Fruit fly (Drosophila melanogaster) whole organism, embryonic: ENCODE data around the gene Polr3A.

Experiments used
- Abd-B ChIP-seq: fragments of 200-800 bp; sonication (Bioruptor generic); optimal IDR thresholded peaks from 2 replicates; lab custom pipeline; 2018; ENCODE audit warnings: missing biosample characterization, mild to moderate bottlenecking, missing genetic modification characterization, moderate library complexity
- B-H1 ChIP-seq: fragments of 200-800 bp; sonication (Bioruptor generic); IDR thresholded peaks from 3 replicates; pipeline ENCODE4 v1.3.6; 2022; ENCODE audit warnings: missing biosample characterization, missing genetic modification characterization
- Bgb ChIP-seq: fragments of 200-800 bp; sonication (Bioruptor generic); IDR thresholded peaks from 2 replicates; pipeline ENCODE4 v1.3.6; 2022; ENCODE audit warnings: missing biosample characterization, missing genetic modification characterization; ENCODE audit not compliant: partially characterized antibody
- CG11247 ChIP-seq: fragments of 200-800 bp; sonication (Bioruptor generic); IDR thresholded peaks from 2 replicates; pipeline ENCODE4 v1.3.6; 2022; ENCODE audit warnings: missing biosample characterization, missing genetic modification characterization
- CG11398 ChIP-seq: fragments of 200-800 bp; sonication (Bioruptor generic); optimal IDR thresholded peaks from 2 replicates; lab custom pipeline; 2016; ENCODE audit warnings: missing biosample characterization, missing genetic modification characterization
- CG11560 ChIP-seq: fragments of 200-800 bp; sonication (Bioruptor generic); IDR thresholded peaks from 3 replicates; pipeline ENCODE4 v1.3.6; 2022; ENCODE audit warnings: missing biosample characterization, missing genetic modification characterization
- CG12155 ChIP-seq: fragments of 200-800 bp; sonication (Bioruptor generic); optimal IDR thresholded peaks from 3 replicates; lab custom pipeline; 2016; ENCODE audit warnings: missing biosample characterization, missing genetic modification characterization
- CG1233 ChIP-seq: fragments of 200-800 bp; sonication (Bioruptor generic); optimal IDR thresholded peaks from 4 replicates; lab custom pipeline; 2018; ENCODE audit warnings: missing biosample characterization, mild to moderate bottlenecking, missing genetic modification characterization
- CG12744 ChIP-seq: fragments of 200-800 bp; sonication (Bioruptor generic); optimal IDR thresholded peaks from 2 replicates; lab custom pipeline; 2016; ENCODE audit warnings: missing biosample characterization, missing genetic modification characterization
- CG13424 ChIP-seq: fragments of 200-800 bp; sonication (Bioruptor generic); optimal IDR thresholded peaks from 2 replicates; lab custom pipeline; 2019; ENCODE audit warnings: missing biosample characterization, mild to moderate bottlenecking, missing genetic modification characterization, moderate library complexity
- CG15479 ChIP-seq: fragments of 200-800 bp; sonication (Bioruptor generic); optimal IDR thresholded peaks from 3 replicates; lab custom pipeline; 2019; ENCODE audit warnings: missing biosample characterization, mild to moderate bottlenecking, missing genetic modification characterization, moderate library complexity
- CG17361 ChIP-seq: fragments of 200-800 bp; sonication (Bioruptor generic); IDR thresholded peaks from 3 replicates; pipeline ENCODE4 v1.3.6; 2022; ENCODE audit warnings: missing biosample characterization, missing genetic modification characterization
- CG18764 ChIP-seq: fragments of 200-800 bp; sonication (Bioruptor generic); optimal IDR thresholded peaks from 3 replicates; lab custom pipeline; 2016; ENCODE audit warnings: missing biosample characterization, missing genetic modification characterization
- CG30403 ChIP-seq: fragments of 200-800 bp; sonication (Bioruptor generic); optimal IDR thresholded peaks from 3 replicates; lab custom pipeline; 2016; ENCODE audit warnings: missing biosample characterization, missing genetic modification characterization
- CG30431 ChIP-seq: fragments of 200-800 bp; sonication (Bioruptor generic); optimal IDR thresholded peaks from 2 replicates; lab custom pipeline; 2017; ENCODE audit warnings: missing biosample characterization, missing genetic modification characterization
- CG31224 ChIP-seq: fragments of 200-800 bp; sonication (Bioruptor generic); IDR thresholded peaks from 2 replicates; pipeline ENCODE4 v1.3.6; 2022; ENCODE audit warnings: missing biosample characterization, missing genetic modification characterization
- CG34224 ChIP-seq: fragments of 200-800 bp; sonication (Bioruptor generic); IDR thresholded peaks from 3 replicates; pipeline ENCODE4 v1.3.6; 2022; ENCODE audit warnings: missing biosample characterization, missing genetic modification characterization; ENCODE audit not compliant: partially characterized antibody
- CG4820 ChIP-seq: fragments of 200-800 bp; sonication (Bioruptor generic); optimal IDR thresholded peaks from 3 replicates; lab custom pipeline; 2016; ENCODE audit warnings: missing biosample characterization, missing genetic modification characterization
- CG6791 ChIP-seq: fragments of 200-800 bp; sonication (Bioruptor generic); IDR thresholded peaks from 3 replicates; pipeline ENCODE4 v1.3.6; 2022; ENCODE audit warnings: missing biosample characterization, missing genetic modification characterization; ENCODE audit not compliant: partially characterized antibody
- CG8924 ChIP-seq: fragments of 200-800 bp; optimal IDR thresholded peaks from 3 replicates; lab custom pipeline; 2019; ENCODE audit warnings: missing biosample characterization, mild to moderate bottlenecking, missing genetic modification characterization, moderate library complexity
- CG9609 ChIP-seq: fragments of 200-800 bp; sonication (Bioruptor generic); optimal IDR thresholded peaks from 3 replicates; lab custom pipeline; 2016; ENCODE audit warnings: missing biosample characterization, missing genetic modification characterization
- CrebB ChIP-seq: fragments of 200-800 bp; sonication (Bioruptor generic); optimal IDR thresholded peaks from 3 replicates; lab custom pipeline; 2018; ENCODE audit warnings: missing biosample characterization, mild to moderate bottlenecking, missing genetic modification characterization
- D ChIP-seq, 2 experiments: fragments of 200-800 bp in 1 of 2; fragments of >200 bp in 1 of 2; sonication (Bioruptor generic) in 1 of 2; optimal IDR thresholded peaks; 2 replicates in 1 of 2; 3 replicates in 1 of 2; lab custom pipeline; 2017; ENCODE audit warnings: mild to moderate bottlenecking in 1 of 2, missing biosample characterization in 1 of 2, missing genetic modification characterization in 1 of 2, missing genetic modification reagents in 1 of 2
- Ets65A ChIP-seq: fragments of 200-800 bp; sonication (Bioruptor generic); peaks from one replicate; lab custom pipeline; 2016; ENCODE audit warnings: missing biosample characterization, missing genetic modification characterization
- Gug ChIP-seq: fragments of 200-800 bp; sonication (Bioruptor generic); IDR thresholded peaks from 4 replicates; pipeline ENCODE4 v1.3.6; 2022; ENCODE audit warnings: missing biosample characterization, missing genetic modification characterization
- HLH54F ChIP-seq: fragments of 200-800 bp; sonication (Bioruptor generic); optimal IDR thresholded peaks from 3 replicates; lab custom pipeline; 2016; ENCODE audit warnings: missing biosample characterization, missing genetic modification characterization
- Hsf ChIP-seq: fragments of 200-800 bp; sonication (Bioruptor generic); optimal IDR thresholded peaks from 3 replicates; lab custom pipeline; 2016; ENCODE audit warnings: missing biosample characterization, missing genetic modification characterization
- Jarid2 ChIP-seq: fragments of 200-800 bp; sonication (Bioruptor generic); optimal IDR thresholded peaks from 3 replicates; lab custom pipeline; 2017; ENCODE audit warnings: mild to moderate bottlenecking, missing biosample characterization, missing genetic modification reagents, missing genetic modification characterization
- Optix ChIP-seq: fragments of 200-800 bp; sonication (Bioruptor generic); IDR thresholded peaks from 3 replicates; pipeline ENCODE4 v1.3.6; 2022; ENCODE audit warnings: missing biosample characterization, missing genetic modification characterization
- Rfx ChIP-seq: fragments of 200-800 bp; sonication (Bioruptor generic); IDR thresholded peaks from 2 replicates; pipeline ENCODE4 v1.3.6; 2022; ENCODE audit warnings: missing biosample characterization, missing genetic modification characterization
- Side ChIP-seq: fragments of 200-800 bp; sonication (Bioruptor generic); optimal IDR thresholded peaks from 2 replicates; lab custom pipeline; 2016; ENCODE audit warnings: missing biosample characterization, missing genetic modification characterization
- Sin3A ChIP-seq: fragments of >200 bp; optimal IDR thresholded peaks from 2 replicates; lab custom pipeline; 2018
- Xrp1 ChIP-seq: fragments of 200-800 bp; sonication (Bioruptor generic); IDR thresholded peaks from 2 replicates; pipeline ENCODE4 v1.3.6; 2022; ENCODE audit warnings: missing biosample characterization, missing genetic modification characterization
- YL-1 ChIP-seq: fragments of 200-800 bp; sonication (Bioruptor generic); optimal IDR thresholded peaks from 3 replicates; lab custom pipeline; 2017; ENCODE audit warnings: missing biosample characterization, mild to moderate bottlenecking, missing genetic modification characterization
- ara ChIP-seq: fragments of 200-800 bp; sonication (Bioruptor generic); IDR thresholded peaks from 2 replicates; pipeline ENCODE4 v1.3.6; 2022; ENCODE audit warnings: missing biosample characterization, missing genetic modification characterization
- chn ChIP-seq: fragments of 200-800 bp; sonication (Bioruptor generic); optimal IDR thresholded peaks from 2 replicates; lab custom pipeline; 2016; ENCODE audit warnings: missing biosample characterization, missing genetic modification characterization
- dpn ChIP-seq, 2 experiments: fragments of 200-800 bp; sonication (Bioruptor generic); optimal IDR thresholded peaks; 3 replicates each; lab custom pipeline; 2016; ENCODE audit warnings: missing biosample characterization in 2 of 2, missing genetic modification characterization in 2 of 2
- inv ChIP-seq: fragments of 200-800 bp; sonication (Bioruptor generic); IDR thresholded peaks from 2 replicates; pipeline ENCODE4 v1.3.6; 2022; ENCODE audit warnings: missing biosample characterization, missing genetic modification characterization; ENCODE audit not compliant: partially characterized antibody
- jumu ChIP-seq: fragments of 200-800 bp; sonication (Bioruptor generic); optimal IDR thresholded peaks from 3 replicates; lab custom pipeline; 2016; ENCODE audit warnings: missing biosample characterization, missing genetic modification characterization
- pb ChIP-seq: fragments of 200-800 bp; sonication (Bioruptor generic); optimal IDR thresholded peaks from 3 replicates; lab custom pipeline; 2016; ENCODE audit warnings: missing biosample characterization, missing genetic modification characterization
- pho ChIP-seq: fragments of 200-800 bp; sonication (Bioruptor generic); optimal IDR thresholded peaks from 2 replicates; lab custom pipeline; 2016; ENCODE audit warnings: missing biosample characterization, missing genetic modification characterization
- phol ChIP-seq: fragments of 200-800 bp; sonication (Bioruptor generic); optimal IDR thresholded peaks from 3 replicates; lab custom pipeline; 2018; ENCODE audit warnings: missing biosample characterization, mild to moderate bottlenecking, missing genetic modification characterization, moderate library complexity
- pita ChIP-seq: fragments of 200-800 bp; sonication (Bioruptor generic); optimal IDR thresholded peaks from 2 replicates; lab custom pipeline; 2017; ENCODE audit warnings: missing biosample characterization, mild to moderate bottlenecking, missing genetic modification characterization
- pzg ChIP-seq: fragments of 200-800 bp; sonication (Bioruptor generic); optimal IDR thresholded peaks from 3 replicates; lab custom pipeline; 2018; ENCODE audit warnings: missing biosample characterization, mild to moderate bottlenecking, missing genetic modification characterization, moderate library complexity
- ranshi ChIP-seq: fragments of 200-800 bp; sonication (Bioruptor generic); IDR thresholded peaks from 2 replicates; pipeline ENCODE4 v1.3.6; 2022; ENCODE audit warnings: missing biosample characterization, missing genetic modification characterization
- repo ChIP-seq: fragments of 200-800 bp; sonication (Bioruptor generic); optimal IDR thresholded peaks from 2 replicates; lab custom pipeline; 2016; ENCODE audit warnings: missing biosample characterization, missing genetic modification characterization
- sob ChIP-seq: fragments of 200-800 bp; sonication (Bioruptor generic); IDR thresholded peaks from 2 replicates; pipeline ENCODE4 v1.3.6; 2022; ENCODE audit warnings: missing biosample characterization, missing genetic modification characterization
- ssp ChIP-seq: fragments of 200-800 bp; sonication (Bioruptor generic); IDR thresholded peaks from 2 replicates; pipeline ENCODE4 v1.3.6; 2022; ENCODE audit warnings: missing biosample characterization, missing genetic modification characterization
- tin ChIP-seq: fragments of 200-800 bp; sonication (Bioruptor generic); optimal IDR thresholded peaks from 3 replicates; lab custom pipeline; 2016; ENCODE audit warnings: missing biosample characterization, missing genetic modification characterization
- toy ChIP-seq: fragments of 200-800 bp; sonication (Bioruptor generic); IDR thresholded peaks from 2 replicates; pipeline ENCODE4 v1.3.6; 2022; ENCODE audit warnings: missing biosample characterization, missing genetic modification characterization
- unc-4 ChIP-seq: fragments of 200-800 bp; sonication (Bioruptor generic); IDR thresholded peaks from 2 replicates; pipeline ENCODE4 v1.3.6; 2022; ENCODE audit warnings: missing biosample characterization, missing genetic modification characterization; ENCODE audit not compliant: partially characterized antibody

Gene Polr3A

DNA sequence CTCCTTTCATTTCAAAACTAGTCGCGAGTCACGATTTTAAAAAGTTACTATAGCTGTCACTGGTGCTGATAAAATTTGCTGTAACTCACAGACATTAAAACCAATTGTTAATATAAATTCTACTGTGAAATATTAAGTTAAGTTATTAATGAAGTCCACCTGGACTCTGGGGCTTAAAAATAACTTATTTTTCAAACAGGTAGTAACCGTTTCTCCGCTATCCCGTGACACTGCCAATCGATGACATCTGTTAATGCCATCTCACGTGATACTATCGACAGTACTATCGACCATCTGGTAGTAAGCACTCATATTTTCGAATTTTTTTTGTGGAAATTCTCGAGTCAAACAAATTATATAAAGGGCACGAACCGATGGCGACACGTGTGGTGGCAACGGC, 28.8 kb upstream of the Polr3A start, which contains the start of the genes CG12379 and MagR:
CG12379 (minus strand) TSS at position 2 of the 400 bp plus-strand sequence.
MagR (plus strand) TSS at position 276 of the 400 bp plus-strand sequence.
- TF ChIP-seq dpn (GFP tag; optimal IDR thresholded peaks at IDR 0.05; lab: Kevin White, UChicago) (peak; percentile 53 to 71), inv (GFP tag; lab: Robert Waterston, UW) (peak; percentile 78), Bgb (peak; percentile 61; the same call in 1 of the 2 replicates), CG13424 (tag; lab: Kevin White, UChicago) (peak; percentile 71), pita (GFP tag; lab: Kevin White, UChicago) (no peak), CG11560 (tag; lab: Robert Waterston, UW) (peak; percentile 59; the same call in 1 of the 3 replicates), Ets65A (GFP tag; lab: Kevin White, UChicago) (peak; percentile 71), CG6791 (GFP tag; lab: Robert Waterston, UW) (peak; percentile 67; the same call in 2 of the 3 replicates), jumu (GFP tag; lab: Kevin White, UChicago) (peak; percentile 52), HLH54F (peak; percentile 63), Abd-B (GFP tag; lab: Kevin White, UChicago) (peak; percentile 63), toy (GFP tag; lab: Robert Waterston, UW) (no peak), CG9609 (GFP tag; lab: Kevin White, UChicago) (peak; percentile 31), CG11398 (peak; percentile 29), CG18764 (GFP tag; lab: Kevin White, UChicago) (no peak), Jarid2 (no peak), CG34224 (GFP tag; lab: Robert Waterston, UW) (peak; percentile 71), Xrp1 (GFP tag; lab: Robert Waterston, UW) (peak; percentile 35; the same call in 1 of the 2 replicates), ranshi (GFP tag; lab: Robert Waterston, UW) (0 out of 2 replicates have a peak, but pooled peaks have one; percentile 31), Sin3A (lab: Kevin White, UChicago) (peak; percentile 58), D (optimal IDR thresholded peaks at IDR 0.05; lab: Kevin White, UChicago) (no peak), D (GFP tag; optimal IDR thresholded peaks at IDR 0.05; lab: Kevin White, UChicago) (no peak), tin (GFP tag; lab: Kevin White, UChicago) (peak; percentile 61), unc-4 (GFP tag; lab: Robert Waterston, UW) (peak; percentile 78), Gug (GFP tag; lab: Robert Waterston, UW) (peak; percentile 52; the same call in 1 of the 4 replicates), pho (GFP tag; lab: Kevin White, UChicago) (peak; percentile 67), CG4820 (no peak), sob (GFP tag; lab: Robert Waterston, UW) (peak; percentile 58), CG30431 (no peak), CG12155 (GFP tag; lab: Kevin White, UChicago) (no peak), phol (peak; percentile 74), B-H1 (GFP tag; lab: Robert Waterston, UW) (no peak), ssp (GFP tag; lab: Robert Waterston, UW) (0 out of 2 replicates have a peak, but pooled peaks have one; percentile 46), CG17361 (GFP tag; lab: Robert Waterston, UW) (peak; percentile 83), CG15479 (GFP tag; lab: Kevin White, UChicago) (no peak), CG1233 (GFP tag; lab: Kevin White, UChicago) (peak; percentile 46), pzg (GFP tag; lab: Kevin White, UChicago) (peak; percentile 58), CrebB (tag; lab: Kevin White, UChicago) (peak; percentile 28), repo (GFP tag; lab: Kevin White, UChicago) (no peak), CG11247 (GFP tag; lab: Robert Waterston, UW) (no peak), CG31224 (GFP tag; lab: Robert Waterston, UW) (peak; percentile 49; the same call in 1 of the 2 replicates), pb (GFP tag; lab: Kevin White, UChicago) (no peak), chn (peak; percentile 56), YL-1 (GFP tag; lab: Kevin White, UChicago) (peak; percentile 20), CG8924 (tag; lab: Kevin White, UChicago) (peak; percentile 48), ara (0 out of 2 replicates have a peak, but pooled peaks have one; percentile 38), Optix (no peak), Side (GFP tag; lab: Kevin White, UChicago) (peak; percentile 62), CG30403 (GFP tag; lab: Kevin White, UChicago) (peak; percentile 74), Hsf (GFP tag; lab: Kevin White, UChicago) (peak; percentile 63), Rfx (peak; percentile 72), CG12744 (GFP tag; lab: Kevin White, UChicago) (peak; percentile 9)
